Worm (Caenorhabditis elegans): ENCODE measurements around the gene F44E2.8.

ce11 chrIII:8865294-8865766, 15.7 kb upstream of the F44E2.8 start:
- TF ChIP-seq him-1 (tag; optimal IDR thresholded peaks at IDR 0.05) (no peak), W03F9.2 (tag; optimal IDR thresholded peaks at IDR 0.05) (peak; percentile 45)

All from whole organism, L4/young adult.